Fruit fly (Drosophila melanogaster): ENCODE data around the gene CG32638.

- TF ChIP-seq ttk (optimal IDR thresholded peaks at IDR 0.05) (no peak), Sin3A (optimal IDR thresholded peaks at IDR 0.05) (no peak), insv (optimal IDR thresholded peaks at IDR 0.05) (no peak), h (optimal IDR thresholded peaks at IDR 0.05) (no peak), psq (optimal IDR thresholded peaks at IDR 0.05) (no peak)
These were observed 16.8 kb downstream of the CG32638 start for dm6 chrX:13111832-13112231.
